Fruit fly (Drosophila melanogaster): Measurements from ENCODE around the gene IleRS-m.

- no peak for TF ChIP-seq psq (optimal IDR thresholded peaks at IDR 0.05)
- TF ChIP-seq pan (optimal IDR thresholded peaks at IDR 0.05) = no peak
- TF ChIP-seq usp (GFP tag; optimal IDR thresholded peaks at IDR 0.05) = no peak
- no peak for TF ChIP-seq Dll (optimal IDR thresholded peaks at IDR 0.05)
Measured at dm6 chr3L:16097393-16097884, 2.6 kb upstream of the IleRS-m start, which contains the start of the genes CG13074 and ATPsynbetaL.

All from whole organism.